Fruit fly (Drosophila melanogaster) whole organism, embryonic: ENCODE results near the gene sals.
A peak's percentile ranks its signal among the peaks of the same experiment; 100 is the strongest.

Source experiments
- Adf1 ChIP-seq: fragments of 200-800 bp; sonication (Bioruptor generic); IDR thresholded peaks from 2 replicates; pipeline ENCODE4 v1.3.6; 2022; ENCODE audit warnings: missing biosample characterization, missing genetic modification characterization
- Awh ChIP-seq: fragments of 200-800 bp; sonication (Bioruptor generic); IDR thresholded peaks from 2 replicates; pipeline ENCODE4, ENCODE4 v1.3.6; 2022; ENCODE audit warnings: missing biosample characterization, missing genetic modification characterization
- Bteb2 ChIP-seq: fragments of 200-800 bp; sonication (Bioruptor generic); optimal IDR thresholded peaks from 2 replicates; lab custom pipeline; 2016; ENCODE audit warnings: missing biosample characterization, missing genetic modification characterization
- CG10267 ChIP-seq: fragments of 200-800 bp; sonication (Bioruptor generic); optimal IDR thresholded peaks from 2 replicates; lab custom pipeline; 2018; ENCODE audit warnings: missing biosample characterization, mild to moderate bottlenecking, missing genetic modification characterization, moderate library complexity
- CG10654 ChIP-seq: fragments of 200-800 bp; sonication (Bioruptor generic); optimal IDR thresholded peaks from 2 replicates; lab custom pipeline; 2016; ENCODE audit warnings: missing biosample characterization, missing genetic modification characterization
- CG11504 ChIP-seq: fragments of 200-800 bp; sonication (Bioruptor generic); optimal IDR thresholded peaks from 3 replicates; lab custom pipeline; 2019; ENCODE audit warnings: missing biosample characterization, mild to moderate bottlenecking, missing genetic modification characterization, moderate library complexity
- CG12659 ChIP-seq: fragments of 200-800 bp; sonication (Bioruptor generic); optimal IDR thresholded peaks from 3 replicates; lab custom pipeline; 2017; ENCODE audit warnings: mild to moderate bottlenecking, missing biosample characterization, missing genetic modification reagents, missing genetic modification characterization
- CG13287 ChIP-seq: fragments of 200-800 bp; sonication (Bioruptor generic); IDR thresholded peaks from 2 replicates; pipeline ENCODE4 v1.3.6; 2022; ENCODE audit warnings: missing biosample characterization, missing genetic modification characterization; ENCODE audit not compliant: partially characterized antibody
- CG14710 ChIP-seq: fragments of 200-800 bp; sonication (Bioruptor generic); optimal IDR thresholded peaks from 3 replicates; lab custom pipeline; 2019; ENCODE audit warnings: missing biosample characterization, mild to moderate bottlenecking, missing genetic modification characterization, moderate library complexity
- CG15479 ChIP-seq: fragments of 200-800 bp; sonication (Bioruptor generic); optimal IDR thresholded peaks from 3 replicates; lab custom pipeline; 2019; ENCODE audit warnings: missing biosample characterization, mild to moderate bottlenecking, missing genetic modification characterization, moderate library complexity
- CG1603 ChIP-seq: fragments of 200-800 bp; sonication (Bioruptor generic); optimal IDR thresholded peaks from 2 replicates; lab custom pipeline; 2019; ENCODE audit warnings: missing biosample characterization, mild to moderate bottlenecking, missing genetic modification characterization, moderate library complexity
- CG1647 ChIP-seq: fragments of 200-800 bp; sonication (Bioruptor generic); optimal IDR thresholded peaks from 3 replicates; lab custom pipeline; 2016; ENCODE audit warnings: missing biosample characterization, missing genetic modification characterization
- CG17829 ChIP-seq: fragments of 200-800 bp; optimal IDR thresholded peaks from 2 replicates; lab custom pipeline; 2019; ENCODE audit warnings: missing biosample characterization, mild to moderate bottlenecking, missing genetic modification characterization, moderate library complexity
- CG2120 ChIP-seq: fragments of 200-800 bp; sonication (Bioruptor generic); optimal IDR thresholded peaks from 3 replicates; lab custom pipeline; 2016; ENCODE audit warnings: missing biosample characterization, missing genetic modification characterization
- CG2199 ChIP-seq: fragments of 200-800 bp; sonication (Bioruptor generic); IDR thresholded peaks from 3 replicates; pipeline ENCODE4 v1.3.6; 2022; ENCODE audit warnings: missing biosample characterization, missing genetic modification characterization
- CG2712 ChIP-seq: fragments of 200-800 bp; optimal IDR thresholded peaks from 3 replicates; lab custom pipeline; 2019; ENCODE audit warnings: missing biosample characterization, mild to moderate bottlenecking, missing genetic modification characterization, moderate library complexity
- CG31365 ChIP-seq: fragments of 200-800 bp; sonication (Bioruptor generic); optimal IDR thresholded peaks from 2 replicates; lab custom pipeline; 2018; ENCODE audit warnings: missing biosample characterization, mild to moderate bottlenecking, missing genetic modification characterization
- CG8290 ChIP-seq, 3 experiments: fragments of 200-800 bp; sonication (Bioruptor generic); optimal IDR thresholded peaks; 2 replicates each; lab custom pipeline; 2016 to 2019; ENCODE audit warnings: missing biosample characterization in 3 of 3, missing genetic modification characterization in 3 of 3, mild to moderate bottlenecking in 2 of 3, moderate library complexity in 1 of 3
- CG8765 ChIP-seq: fragments of 200-800 bp; sonication (Bioruptor generic); IDR thresholded peaks from 2 replicates; pipeline ENCODE4 v1.3.6; 2022; ENCODE audit warnings: missing biosample characterization, missing genetic modification characterization
- Dfd ChIP-seq, 2 experiments: fragments of >200 bp; optimal IDR thresholded peaks; 2 replicates each; lab custom pipeline; 2017; ENCODE audit warnings: missing biosample characterization in 2 of 2, missing genetic modification characterization in 2 of 2
- Doc3 ChIP-seq: fragments of 200-800 bp; sonication (Bioruptor generic); IDR thresholded peaks from 3 replicates; pipeline ENCODE4 v1.3.6; 2022; ENCODE audit warnings: missing biosample characterization, missing genetic modification characterization; ENCODE audit not compliant: partially characterized antibody
- Dp ChIP-seq: fragments of 200-800 bp; sonication (Bioruptor generic); optimal IDR thresholded peaks from 2 replicates; lab custom pipeline; 2018; ENCODE audit warnings: missing biosample characterization, mild to moderate bottlenecking, missing genetic modification characterization, moderate library complexity
- E2f2 ChIP-seq: fragments of 200-800 bp; sonication (Bioruptor generic); IDR thresholded peaks from 2 replicates; pipeline ENCODE4 v1.3.6; 2022; ENCODE audit warnings: missing biosample characterization, missing genetic modification characterization
- Ets97D ChIP-seq: fragments of 200-800 bp; sonication (Bioruptor generic); optimal IDR thresholded peaks from 3 replicates; lab custom pipeline; 2016; ENCODE audit warnings: missing biosample characterization, missing genetic modification characterization
- HLH4C ChIP-seq: fragments of 200-800 bp; sonication (Bioruptor generic); IDR thresholded peaks from 3 replicates; pipeline ENCODE4 v1.3.6; 2022; ENCODE audit warnings: missing biosample characterization, missing genetic modification characterization; ENCODE audit not compliant: partially characterized antibody
- Jarid2 ChIP-seq: fragments of 200-800 bp; sonication (Bioruptor generic); optimal IDR thresholded peaks from 3 replicates; lab custom pipeline; 2017; ENCODE audit warnings: mild to moderate bottlenecking, missing biosample characterization, missing genetic modification reagents, missing genetic modification characterization
- MBD-R2 ChIP-seq: fragments of 200-800 bp; sonication (Bioruptor generic); IDR thresholded peaks from 2 replicates; pipeline ENCODE4 v1.3.6; 2022; ENCODE audit warnings: missing biosample characterization, missing genetic modification characterization
- Opbp ChIP-seq: fragments of 200-800 bp; sonication (Bioruptor generic); IDR thresholded peaks from 3 replicates; pipeline ENCODE4 v1.3.6; 2022; ENCODE audit warnings: missing biosample characterization, missing genetic modification characterization; ENCODE audit not compliant: partially characterized antibody
- Pdp1 ChIP-seq, 2 experiments: fragments of 200-800 bp; sonication (Bioruptor generic); optimal IDR thresholded peaks; 3 replicates each; lab custom pipeline; 2016; ENCODE audit warnings: missing biosample characterization in 2 of 2, missing genetic modification characterization in 2 of 2, mild to moderate bottlenecking in 1 of 2, moderate library complexity in 1 of 2
- Scr ChIP-seq: fragments of 200-800 bp; sonication (Bioruptor generic); IDR thresholded peaks from 2 replicates; pipeline ENCODE4 v1.3.6; 2022; ENCODE audit warnings: missing biosample characterization, missing genetic modification characterization; ENCODE audit not compliant: partially characterized antibody
- abd-A ChIP-seq: fragments of 200-800 bp; sonication (Bioruptor generic); optimal IDR thresholded peaks from 3 replicates; lab custom pipeline; 2019; ENCODE audit warnings: missing biosample characterization, mild to moderate bottlenecking, missing genetic modification characterization, moderate library complexity
- bigmax ChIP-seq: fragments of 200-800 bp; sonication (Bioruptor generic); optimal IDR thresholded peaks from 2 replicates; lab custom pipeline; 2018; ENCODE audit warnings: missing biosample characterization, mild to moderate bottlenecking, missing genetic modification characterization
- crc ChIP-seq: fragments of 200-800 bp; sonication (Bioruptor generic); optimal IDR thresholded peaks from 2 replicates; lab custom pipeline; 2016; ENCODE audit warnings: missing biosample characterization, missing genetic modification characterization
- crp ChIP-seq, 2 experiments: fragments of 200-800 bp; sonication (Bioruptor generic); optimal IDR thresholded peaks; 2 replicates in 1 of 2; 3 replicates in 1 of 2; lab custom pipeline; 2017; ENCODE audit warnings: missing biosample characterization in 2 of 2, missing genetic modification characterization in 2 of 2, mild to moderate bottlenecking in 1 of 2, moderate library complexity in 1 of 2
- fru ChIP-seq: fragments of >200 bp; optimal IDR thresholded peaks from 2 replicates; lab custom pipeline; 2017
- gfzf ChIP-seq: fragments of 200-800 bp; sonication (Bioruptor generic); optimal IDR thresholded peaks from 2 replicates; lab custom pipeline; 2016; ENCODE audit warnings: missing biosample characterization, mild to moderate bottlenecking, missing genetic modification characterization, moderate library complexity
- hbn ChIP-seq: fragments of 200-800 bp; sonication (Bioruptor generic); IDR thresholded peaks from 2 replicates; pipeline ENCODE4 v1.3.6; 2022; ENCODE audit warnings: missing biosample characterization, missing genetic modification characterization; ENCODE audit not compliant: partially characterized antibody
- inv ChIP-seq: fragments of 200-800 bp; sonication (Bioruptor generic); IDR thresholded peaks from 2 replicates; pipeline ENCODE4 v1.3.6; 2022; ENCODE audit warnings: missing biosample characterization, missing genetic modification characterization; ENCODE audit not compliant: partially characterized antibody
- mam ChIP-seq: fragments of 200-800 bp; sonication (Bioruptor generic); optimal IDR thresholded peaks from 3 replicates; lab custom pipeline; 2016; ENCODE audit warnings: missing biosample characterization, missing genetic modification characterization
- nerfin-2 ChIP-seq: fragments of 200-800 bp; sonication (Bioruptor generic); IDR thresholded peaks from 2 replicates; pipeline ENCODE4 v1.3.6; 2022; ENCODE audit warnings: missing biosample characterization, missing genetic modification characterization; ENCODE audit not compliant: partially characterized antibody
- otp ChIP-seq: fragments of 200-800 bp; sonication (Bioruptor generic); IDR thresholded peaks from 3 replicates; pipeline ENCODE4, ENCODE4 v1.3.6; 2022; ENCODE audit warnings: missing biosample characterization, missing genetic modification characterization
- run ChIP-seq: fragments of 200-800 bp; sonication (Bioruptor generic); optimal IDR thresholded peaks from 3 replicates; lab custom pipeline; 2018; ENCODE audit warnings: missing biosample characterization, mild to moderate bottlenecking, missing genetic modification characterization
- seq ChIP-seq: fragments of 200-800 bp; sonication (Bioruptor generic); IDR thresholded peaks from 2 replicates; pipeline ENCODE4 v1.3.6; 2022; ENCODE audit warnings: missing biosample characterization, missing genetic modification characterization
- sna ChIP-seq: fragments of 200-800 bp; sonication (Bioruptor generic); IDR thresholded peaks from 2 replicates; pipeline ENCODE4 v1.3.6; 2022; ENCODE audit warnings: missing biosample characterization, missing genetic modification characterization; ENCODE audit not compliant: partially characterized antibody
- stwl ChIP-seq: fragments of 200-800 bp; sonication (Bioruptor generic); optimal IDR thresholded peaks from 3 replicates; lab custom pipeline; 2018; ENCODE audit warnings: missing biosample characterization, mild to moderate bottlenecking, missing genetic modification characterization, moderate library complexity
- trem ChIP-seq: fragments of 200-800 bp; optimal IDR thresholded peaks from 3 replicates; lab custom pipeline; 2019; ENCODE audit warnings: missing biosample characterization, mild to moderate bottlenecking, missing genetic modification characterization, moderate library complexity
- ttk ChIP-seq: fragments of 200-800 bp; sonication (Bioruptor generic); IDR thresholded peaks from 2 replicates; pipeline ENCODE4 v2.1.2; 2022; ENCODE audit warnings: missing biosample characterization, missing genetic modification characterization
- unc-4 ChIP-seq: fragments of 200-800 bp; sonication (Bioruptor generic); IDR thresholded peaks from 2 replicates; pipeline ENCODE4 v1.3.6; 2022; ENCODE audit warnings: missing biosample characterization, missing genetic modification characterization; ENCODE audit not compliant: partially characterized antibody
- vvl ChIP-seq: fragments of 200-800 bp; sonication (Bioruptor generic); IDR thresholded peaks from 2 replicates; pipeline ENCODE4 v1.3.6; 2022; ENCODE audit warnings: missing biosample characterization, missing genetic modification characterization

sals gene

DNA sequence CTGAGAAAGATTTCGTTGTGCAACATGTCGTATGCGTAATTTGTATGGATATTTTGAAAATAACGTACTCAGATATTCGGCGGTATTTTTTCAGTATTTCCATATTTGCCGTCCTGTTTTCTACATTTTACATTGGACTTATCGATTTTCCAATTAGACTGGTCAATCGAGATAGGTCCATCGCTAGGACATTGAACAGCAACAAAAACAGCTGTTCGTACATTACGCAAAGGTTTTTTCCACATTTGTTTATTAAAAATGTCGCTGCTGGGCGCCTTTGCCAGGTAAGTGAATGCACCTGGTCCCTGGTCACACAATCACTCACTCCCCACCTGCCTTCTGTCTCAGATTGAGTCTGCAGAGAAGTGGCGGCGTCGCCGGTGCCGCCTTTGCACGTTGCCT, 43.9 kb downstream of the sals start, which contains the start of gene mRpL40 (continued):
- TF ChIP-seq CG15479 (GFP tag; lab: Kevin White, UChicago) (peak; percentile 81), MBD-R2 (GFP tag; lab: Robert Waterston, UW) (peak; percentile 91), crp (GFP tag; optimal IDR thresholded peaks at IDR 0.05; lab: Kevin White, UChicago) (peak; percentile 60 to 91), Opbp (GFP tag; lab: Robert Waterston, UW) (peak; percentile 32; the same call in 1 of the 3 replicates), fru (lab: Kevin White, UChicago) (no peak), Doc3 (GFP tag; lab: Robert Waterston, UW) (peak; percentile 57; the same call in 1 of the 3 replicates), CG10654 (GFP tag; lab: Kevin White, UChicago) (no peak), CG10267 (tag; lab: Kevin White, UChicago) (peak; percentile 31), CG2712 (peak; percentile 2), vvl (GFP tag; lab: Robert Waterston, UW) (no peak), Scr (GFP tag; lab: Robert Waterston, UW) (peak; percentile 46), nerfin-2 (GFP tag; lab: Robert Waterston, UW) (0 out of 2 replicates have a peak, but pooled peaks have one; percentile 17), inv (GFP tag; lab: Robert Waterston, UW) (0 out of 2 replicates have a peak, but pooled peaks have one; percentile 8), Jarid2 (GFP tag; lab: Kevin White, UChicago) (no peak), CG17829 (tag; lab: Kevin White, UChicago) (peak; percentile 0), trem (tag; lab: Kevin White, UChicago) (peak; percentile 43), Pdp1 (GFP tag; optimal IDR thresholded peaks at IDR 0.05; lab: Kevin White, UChicago) (peak in 1 of 2 experiments; percentile 98), Adf1 (GFP tag; lab: Robert Waterston, UW) (no peak), bigmax (GFP tag; lab: Kevin White, UChicago) (no peak), hbn (GFP tag; lab: Robert Waterston, UW) (peak; percentile 47), HLH4C (GFP tag; lab: Robert Waterston, UW) (peak; percentile 47; the same call in 1 of the 3 replicates), Bteb2 (GFP tag; lab: Kevin White, UChicago) (no peak), otp (GFP tag; lab: Robert Waterston, UW) (no peak), CG12659 (GFP tag; lab: Kevin White, UChicago) (peak; percentile 21), E2f2 (GFP tag; lab: Robert Waterston, UW) (peak; percentile 77), seq (GFP tag; lab: Robert Waterston, UW) (no peak), abd-A (tag; lab: Kevin White, UChicago) (no peak), Dp (GFP tag; lab: Kevin White, UChicago) (peak; percentile 67), gfzf (GFP tag; lab: Kevin White, UChicago) (peak; percentile 46), CG13287 (GFP tag; lab: Robert Waterston, UW) (peak; percentile 73), CG2120 (GFP tag; lab: Kevin White, UChicago) (no peak), CG14710 (peak; percentile 19), run (no peak), mam (GFP tag; lab: Kevin White, UChicago) (no peak), unc-4 (GFP tag; lab: Robert Waterston, UW) (peak; percentile 49), sna (peak; percentile 42; the same call in 1 of the 2 replicates)
- TF ChIP-seq, all 482 proteins: peak for 47

DNA sequence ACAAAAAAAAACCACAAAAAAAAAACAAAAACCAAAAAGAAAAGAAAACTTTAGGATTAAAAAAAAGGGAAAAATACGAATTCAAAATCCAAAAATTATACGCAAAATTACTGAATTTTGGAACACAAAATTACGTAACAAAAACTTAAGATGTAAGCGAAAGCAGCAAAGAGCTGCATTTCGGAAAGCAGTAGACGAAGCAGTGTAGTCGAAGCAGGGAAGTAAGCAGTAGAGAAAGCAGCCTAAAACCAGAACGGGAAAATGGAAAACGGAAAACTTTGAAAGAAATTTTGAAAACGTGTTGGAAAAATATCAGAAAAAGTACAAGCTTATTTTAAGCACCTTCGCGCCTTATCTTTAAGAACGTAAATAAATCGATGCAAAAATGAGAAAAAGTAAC, 48.7 kb downstream of the sals start:
- TF ChIP-seq CG8290 (GFP tag; optimal IDR thresholded peaks at IDR 0.05; lab: Kevin White, UChicago) (peak; percentile 97), CG8290 (tag; optimal IDR thresholded peaks at IDR 0.05; lab: Kevin White, UChicago) (peak in 1 of 2 experiments; percentile 63), stwl (tag; lab: Kevin White, UChicago) (peak; percentile 92), CG31365 (tag; lab: Kevin White, UChicago) (peak; percentile 94), CG8765 (GFP tag; lab: Robert Waterston, UW) (no peak), ttk (GFP tag; lab: Robert Waterston, UW) (no peak), CG2199 (GFP tag; lab: Robert Waterston, UW) (0 out of 3 replicates have a peak, but pooled peaks have one; percentile 8), CG17829 (tag; lab: Kevin White, UChicago) (no peak), Dfd (GFP tag; optimal IDR thresholded peaks at IDR 0.05; lab: Kevin White, UChicago) (peak in 1 of 2 experiments; percentile 88), Ets97D (GFP tag; lab: Kevin White, UChicago) (peak; percentile 83), crc (GFP tag; lab: Kevin White, UChicago) (no peak), CG1647 (GFP tag; lab: Kevin White, UChicago) (no peak), Awh (no peak), CG11504 (tag; lab: Kevin White, UChicago) (no peak), CG1603 (no peak)
